Worm (Caenorhabditis elegans) whole organism, late embryonic: Measurements from ENCODE around the gene set-14.

Experiments
- C08G9.2 ChIP-seq: sonication (generic microtip); optimal IDR thresholded peaks from 2 replicates; lab custom pipeline; 2016; ENCODE audit warnings: mild to moderate bottlenecking, missing genetic modification characterization, moderate library complexity, missing compliant biosample characterization
- F13H6.1 ChIP-seq: sonication (generic microtip); optimal IDR thresholded peaks from 2 replicates; lab custom pipeline; 2016; ENCODE audit warnings: missing genetic modification characterization, missing compliant biosample characterization
- K09A11.1 ChIP-seq: sonication (generic microtip); optimal IDR thresholded peaks from 2 replicates; lab custom pipeline; 2017; ENCODE audit warnings: antibody characterized with exemption, mild to moderate bottlenecking, missing genetic modification characterization, missing compliant biosample characterization; ENCODE audit not compliant: insufficient read depth
- T23F11.4 ChIP-seq: fragments of 200-800 bp; sonication (Bioruptor generic); optimal IDR thresholded peaks from 2 replicates; lab custom pipeline; 2018; ENCODE audit warnings: mild to moderate bottlenecking, missing genetic modification characterization, missing compliant biosample characterization
- Y22D7AL.16 ChIP-seq: sonication (generic microtip); optimal IDR thresholded peaks from 2 replicates; lab custom pipeline; 2016; ENCODE audit warnings: missing genetic modification characterization, missing compliant biosample characterization
- ahr-1 ChIP-seq: sonication (generic microtip); optimal IDR thresholded peaks from 2 replicates; lab custom pipeline; 2016; ENCODE audit warnings: missing genetic modification characterization, missing compliant biosample characterization
- ceh-24 ChIP-seq: sonication (generic microtip); optimal IDR thresholded peaks from 2 replicates; lab custom pipeline; 2016; ENCODE audit warnings: mild to moderate bottlenecking, missing genetic modification characterization, missing compliant biosample characterization
- ceh-30 ChIP-seq: fragments of 150-350 bp; optimal IDR thresholded peaks from 2 replicates; lab custom pipeline; 2014; ENCODE audit warnings: missing biosample characterization, missing genetic modification characterization
- ceh-31 ChIP-seq: sonication (generic microtip); optimal IDR thresholded peaks from 2 replicates; lab custom pipeline; 2016; ENCODE audit warnings: missing genetic modification characterization, missing compliant biosample characterization
- ceh-45 ChIP-seq: fragments of 200-800 bp; sonication (Bioruptor generic); IDR thresholded peaks from 2 replicates; pipeline ENCODE4 v1.3.6; 2022; ENCODE audit warnings: missing genetic modification reagents, missing genetic modification characterization, missing compliant biosample characterization
- ceh-6 ChIP-seq: fragments of 200-800 bp; sonication (Bioruptor generic); optimal IDR thresholded peaks from 2 replicates; lab custom pipeline; 2018; ENCODE audit warnings: mild to moderate bottlenecking, missing genetic modification characterization, missing compliant biosample characterization
- dve-1 ChIP-seq: sonication (generic microtip); optimal IDR thresholded peaks from 2 replicates; lab custom pipeline; 2017; ENCODE audit warnings: antibody characterized with exemption, mild to moderate bottlenecking, missing genetic modification characterization, missing compliant biosample characterization
- elt-2 ChIP-seq: sonication (generic microtip); optimal IDR thresholded peaks from 2 replicates; lab custom pipeline; 2016; ENCODE audit warnings: missing genetic modification reagents, missing genetic modification characterization, missing compliant biosample characterization
- fkh-10 ChIP-seq: fragments of 150-350 bp; optimal IDR thresholded peaks from 2 replicates; lab custom pipeline; 2014; ENCODE audit warnings: missing biosample characterization, missing genetic modification reagents, missing genetic modification characterization
- fkh-6 ChIP-seq: sonication (generic microtip); optimal IDR thresholded peaks from 2 replicates; lab custom pipeline; 2016; ENCODE audit warnings: missing genetic modification characterization, missing compliant biosample characterization
- gmeb-2 ChIP-seq: sonication (generic microtip); optimal IDR thresholded peaks from 2 replicates; lab custom pipeline; 2016; ENCODE audit warnings: missing genetic modification characterization, inconsistent platforms, missing compliant biosample characterization
- hlh-15 ChIP-seq: sonication (generic microtip); optimal IDR thresholded peaks from 2 replicates; lab custom pipeline; 2016; ENCODE audit warnings: missing genetic modification characterization, missing compliant biosample characterization
- hlh-30 ChIP-seq: sonication (generic microtip); optimal IDR thresholded peaks from 2 replicates; lab custom pipeline; 2017; ENCODE audit warnings: antibody characterized with exemption, missing genetic modification characterization, missing compliant biosample characterization; ENCODE audit not compliant: insufficient read depth
- hlh-8 ChIP-seq: sonication (generic microtip); optimal IDR thresholded peaks from 2 replicates; lab custom pipeline; 2016; ENCODE audit warnings: missing genotype, missing genetic modification characterization, missing compliant biosample characterization
- lim-6 ChIP-seq: sonication (generic microtip); optimal IDR thresholded peaks from 2 replicates; lab custom pipeline; 2016; ENCODE audit warnings: missing genetic modification characterization, missing compliant biosample characterization
- madf-2 ChIP-seq: sonication (generic microtip); optimal IDR thresholded peaks from 2 replicates; lab custom pipeline; 2017; ENCODE audit warnings: missing genetic modification characterization, missing compliant biosample characterization
- mec-3 ChIP-seq: sonication (generic microtip); optimal IDR thresholded peaks from 2 replicates; lab custom pipeline; 2016; ENCODE audit warnings: borderline replicate concordance, missing genetic modification characterization, missing compliant biosample characterization
- nfya-1 ChIP-seq: sonication (generic microtip); optimal IDR thresholded peaks from 2 replicates; lab custom pipeline; 2017; ENCODE audit warnings: missing genetic modification characterization, mild to moderate bottlenecking, missing compliant biosample characterization, antibody characterized with exemption, moderate library complexity
- nhr-11 ChIP-seq: fragments of 150-350 bp; optimal IDR thresholded peaks from 2 replicates; lab custom pipeline; 2014; ENCODE audit warnings: missing biosample characterization, missing genetic modification characterization
- odd-2 ChIP-seq: sonication (generic microtip); optimal IDR thresholded peaks from 2 replicates; lab custom pipeline; 2017; ENCODE audit warnings: antibody characterized with exemption, mild to moderate bottlenecking, missing genetic modification characterization, missing compliant biosample characterization
- pha-4 ChIP-seq: fragments of 150-350 bp; optimal IDR thresholded peaks from 2 replicates; lab custom pipeline; 2018; ENCODE audit warnings: missing biosample characterization, missing genetic modification reagents, missing genetic modification characterization
- ref-2 ChIP-seq: sonication (generic microtip); optimal IDR thresholded peaks from 2 replicates; lab custom pipeline; 2016; ENCODE audit warnings: missing genetic modification characterization, missing compliant biosample characterization
- rnt-1 ChIP-seq: sonication (generic microtip); optimal IDR thresholded peaks from 2 replicates; lab custom pipeline; 2016; ENCODE audit warnings: missing genetic modification characterization, missing compliant biosample characterization
- sox-2 ChIP-seq: fragments of 200-800 bp; sonication (Bioruptor generic); IDR thresholded peaks from 2 replicates; pipeline ENCODE4 v1.3.6; 2022; ENCODE audit warnings: missing genetic modification reagents, missing genetic modification characterization, missing compliant biosample characterization
- sox-4 ChIP-seq: sonication (generic microtip); optimal IDR thresholded peaks from 2 replicates; lab custom pipeline; 2017; ENCODE audit warnings: mild to moderate bottlenecking, missing genetic modification characterization, inconsistent platforms, missing compliant biosample characterization
- syd-9 ChIP-seq: sonication (generic microtip); optimal IDR thresholded peaks from 2 replicates; lab custom pipeline; 2016; ENCODE audit warnings: mild to moderate bottlenecking, missing genetic modification characterization, moderate library complexity, missing compliant biosample characterization
- unc-55 ChIP-seq: sonication (generic microtip); optimal IDR thresholded peaks from 2 replicates; lab custom pipeline; 2017; ENCODE audit warnings: missing biosample characterization, missing genetic modification reagents, missing genetic modification characterization
- zip-5 ChIP-seq: sonication (generic microtip); optimal IDR thresholded peaks from 2 replicates; lab custom pipeline; 2016; ENCODE audit warnings: missing genetic modification characterization, missing compliant biosample characterization
- ztf-16 ChIP-seq: sonication (generic microtip); optimal IDR thresholded peaks from 2 replicates; lab custom pipeline; 2017; ENCODE audit warnings: missing genetic modification characterization, missing compliant biosample characterization

set-14 gene

DNA sequence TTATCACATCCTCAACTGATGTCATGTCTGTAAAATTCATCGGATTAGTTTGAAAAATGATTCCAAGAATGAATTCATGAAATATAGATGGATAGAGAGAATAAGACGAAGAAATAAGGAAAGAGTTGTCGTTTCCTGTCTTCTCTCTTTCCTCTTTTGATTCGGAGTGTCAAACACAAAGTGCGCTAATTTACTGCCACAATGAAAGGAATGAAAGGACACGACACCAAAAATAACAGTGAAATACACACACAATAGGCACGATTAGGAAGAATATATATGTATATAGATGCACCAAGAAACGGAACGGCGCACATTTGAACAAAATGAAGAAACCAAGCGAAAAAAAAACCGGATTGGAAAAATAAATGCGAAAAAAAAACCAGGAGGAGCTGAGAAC lies 33.0 kb upstream of the set-14 start, which contains the start of gene VM106R.1:
Gene VM106R.1 (minus strand): TSS at position 101 of the 400 bp plus-strand sequence.
- no peak for TF ChIP-seq unc-55 (GFP tag; lab: Kevin White, UChicago)
- no peak for TF ChIP-seq fkh-6 (tag; lab: Kevin White, UChicago)
- no peak for TF ChIP-seq gmeb-2 (tag; lab: Kevin White, UChicago)
- TF ChIP-seq C08G9.2 (tag; lab: Kevin White, UChicago), result no peak
- no peak for TF ChIP-seq syd-9
- no peak for TF ChIP-seq sox-4 (tag; lab: Kevin White, UChicago)
- no peak for TF ChIP-seq pha-4 (tag; lab: Kevin White, UChicago)
- no peak for TF ChIP-seq mec-3
- TF ChIP-seq K09A11.1 (tag; lab: Kevin White, UChicago), result no peak
- no peak for TF ChIP-seq lim-6 (tag; lab: Kevin White, UChicago)
- no peak for TF ChIP-seq T23F11.4
- no peak for TF ChIP-seq ceh-30 (tag; lab: Kevin White, UChicago)
- no peak for TF ChIP-seq ref-2 (tag; lab: Kevin White, UChicago)
- TF ChIP-seq fkh-10 (GFP tag; lab: Kevin White, UChicago), result no peak
- TF ChIP-seq ceh-45, result no peak
- no peak for TF ChIP-seq F13H6.1 (tag; lab: Kevin White, UChicago)
- no peak for TF ChIP-seq Y22D7AL.16 (tag; lab: Kevin White, UChicago)

DNA sequence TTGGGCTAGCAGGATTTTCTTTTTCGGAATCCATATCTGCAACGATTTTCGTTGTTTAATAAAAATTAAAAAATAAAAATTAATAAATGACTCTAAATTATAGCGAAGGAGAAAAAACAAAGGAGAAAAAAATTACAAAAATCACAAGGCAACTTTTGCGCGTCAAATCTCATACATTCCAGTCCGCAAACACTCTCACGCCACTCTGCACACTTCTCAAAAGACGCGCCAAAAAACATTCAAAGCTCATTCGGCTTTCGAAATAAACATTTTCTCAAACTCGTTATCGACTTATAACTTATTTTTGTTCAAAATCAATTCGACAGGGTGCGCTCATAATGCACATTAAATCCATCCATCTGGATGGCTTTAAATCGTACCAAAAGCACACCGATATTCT lies 28.0 kb upstream of the set-14 start, which contains the start of the genes R06F6.12 and mix-1:
Gene R06F6.12 (minus strand): TSS at position 36 of the 400 bp plus-strand sequence.
Gene mix-1 (plus strand): TSS at position 201 of the 400 bp plus-strand sequence.
- TF ChIP-seq dve-1 (tag; lab: Kevin White, UChicago) (peak; percentile 3), ceh-31 (tag; lab: Kevin White, UChicago) (peak; percentile 26), hlh-30 (tag; lab: Kevin White, UChicago) (peak; percentile 44), elt-2 (tag; lab: Kevin White, UChicago) (peak; percentile 48), nfya-1 (tag; lab: Kevin White, UChicago) (peak; percentile 55), ceh-24 (no peak), ahr-1 (tag; lab: Kevin White, UChicago) (no peak)

DNA sequence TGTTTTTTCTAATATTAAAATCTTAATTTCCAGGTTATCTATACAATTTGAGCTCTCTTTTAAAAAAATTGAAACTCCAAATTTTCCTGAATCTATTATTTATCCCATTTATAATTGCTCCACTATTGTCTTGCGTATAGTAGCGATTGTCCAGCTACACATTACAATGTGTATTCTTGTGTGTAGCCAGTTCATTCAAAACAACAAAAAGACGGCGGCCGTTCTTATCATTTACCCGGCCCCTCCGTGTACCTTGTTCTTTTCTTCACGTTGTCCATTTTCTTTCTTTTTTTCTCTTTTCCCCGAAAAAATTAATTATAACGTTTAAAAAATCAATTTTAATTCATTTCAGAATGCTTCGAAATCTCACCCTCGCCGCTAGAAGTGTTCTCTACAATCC lies 24.6 kb upstream of the set-14 start, which contains the start of gene ech-4:
Gene ech-4 (plus strand): TSS at position 353 of the 400 bp plus-strand sequence.
- TF ChIP-seq ceh-6 (GFP tag; lab: Kevin White, UChicago) (no peak), ceh-31 (tag; lab: Kevin White, UChicago) (no peak), zip-5 (no peak), sox-2 (no peak), K09A11.1 (tag; lab: Kevin White, UChicago) (no peak), madf-2 (tag; lab: Kevin White, UChicago) (no peak), odd-2 (no peak), fkh-10 (GFP tag; lab: Kevin White, UChicago) (no peak), nhr-11 (tag; lab: Kevin White, UChicago) (no peak), fkh-6 (tag; lab: Kevin White, UChicago) (no peak), elt-2 (tag; lab: Kevin White, UChicago) (no peak), hlh-8 (tag; lab: Kevin White, UChicago) (no peak), C08G9.2 (tag; lab: Kevin White, UChicago) (no peak)

DNA sequence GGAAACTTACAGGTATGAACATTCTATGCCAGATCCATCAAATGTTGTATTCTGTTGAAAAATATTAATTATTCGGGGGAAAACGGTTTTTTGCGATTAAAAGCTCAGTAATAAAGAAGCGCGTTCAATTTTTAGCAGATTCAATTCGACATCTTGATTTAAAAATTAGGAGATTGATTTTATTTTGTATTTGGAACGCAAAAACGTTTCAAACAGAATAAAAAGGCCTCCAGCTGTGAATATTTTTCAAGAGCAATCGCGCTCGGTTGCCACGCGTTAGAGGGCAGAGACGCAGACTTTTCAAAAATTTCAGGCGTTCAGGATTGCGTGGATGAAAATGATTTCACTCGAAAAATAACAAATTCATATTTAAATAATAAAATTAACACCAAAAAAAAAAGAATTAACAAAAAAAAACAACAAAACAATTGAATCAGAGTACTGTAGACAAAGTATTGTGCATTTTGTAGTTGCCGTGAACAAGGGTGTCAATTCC lies 23.9 kb upstream of the set-14 start, which contains the start of gene R06F6.8:
Gene R06F6.8 (minus strand): TSS at position 51 of the 496 bp plus-strand sequence.
- TF ChIP-seq ref-2 (tag; lab: Kevin White, UChicago), result peak; percentile 71
- TF ChIP-seq hlh-15 (tag; lab: Kevin White, UChicago), result no peak
- no peak for TF ChIP-seq ceh-30 (tag; lab: Kevin White, UChicago)
- TF ChIP-seq K09A11.1 (tag; lab: Kevin White, UChicago), result no peak
- TF ChIP-seq zip-5, result no peak

DNA sequence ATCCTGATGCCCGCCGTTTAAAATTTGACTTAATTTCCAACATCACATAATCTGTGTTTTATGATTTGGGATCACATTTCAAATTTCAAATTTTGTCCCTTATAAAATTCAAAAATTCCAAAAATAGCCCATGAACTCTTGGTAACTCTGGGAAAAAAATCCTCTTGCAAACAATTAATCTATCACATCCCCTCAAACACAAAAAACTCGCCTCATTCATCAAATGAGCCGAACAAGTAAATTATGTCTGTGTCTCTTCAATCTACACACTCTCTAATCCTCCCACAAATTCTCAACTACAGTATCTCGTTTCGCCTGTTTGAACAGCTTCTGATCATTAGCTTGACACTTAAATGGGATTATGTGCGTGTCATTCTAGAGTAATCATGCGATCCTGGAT lies 14.6 kb upstream of the set-14 start, which contains the start of gene msrp-7:
Gene msrp-7 (plus strand): TSS at position 301 of the 400 bp plus-strand sequence.
- TF ChIP-seq syd-9 (no peak), mec-3 (no peak), ztf-16 (no peak), pha-4 (tag; lab: Kevin White, UChicago) (no peak), ref-2 (tag; lab: Kevin White, UChicago) (no peak), rnt-1 (tag; lab: Kevin White, UChicago) (no peak), fkh-10 (GFP tag; lab: Kevin White, UChicago) (no peak), gmeb-2 (tag; lab: Kevin White, UChicago) (no peak), hlh-30 (tag; lab: Kevin White, UChicago) (no peak), elt-2 (tag; lab: Kevin White, UChicago) (no peak), C08G9.2 (tag; lab: Kevin White, UChicago) (no peak), Y22D7AL.16 (tag; lab: Kevin White, UChicago) (no peak), lim-6 (tag; lab: Kevin White, UChicago) (no peak), ceh-31 (tag; lab: Kevin White, UChicago) (no peak)
